Fruit fly (Drosophila melanogaster): ENCODE results near the gene CG7730.
A peak's percentile ranks its signal among the peaks of the same experiment; 100 is the strongest.

Gene CG7730

dm6 chr3L:16981114-16981648 lies 46.1 kb upstream of the CG7730 start (continued):
- TF ChIP-seq pzg (GFP tag; optimal IDR thresholded peaks at IDR 0.05) = no peak
- no peak for TF ChIP-seq Atf6 (GFP tag; IDR thresholded peaks at IDR 0.05)
- no peak for TF ChIP-seq chif (GFP tag; optimal IDR thresholded peaks at IDR 0.05)
- no peak for TF ChIP-seq CG11696 (GFP tag; IDR thresholded peaks at IDR 0.05)
- no peak for TF ChIP-seq br (optimal IDR thresholded peaks at IDR 0.05)
- no peak for TF ChIP-seq CG8281 (tag; optimal IDR thresholded peaks at IDR 0.05)
- no peak for TF ChIP-seq Hr78 (GFP tag; optimal IDR thresholded peaks at IDR 0.05)
- no peak for TF ChIP-seq CG10565 (GFP tag; optimal IDR thresholded peaks at IDR 0.05)
- TF ChIP-seq CG2678 (tag; optimal IDR thresholded peaks at IDR 0.05) = peak; percentile 4
- no peak for TF ChIP-seq dysf (GFP tag; IDR thresholded peaks at IDR 0.05)
- TF ChIP-seq ab (GFP tag; optimal IDR thresholded peaks at IDR 0.05) = no peak
- no peak for TF ChIP-seq CG9215 (GFP tag; IDR thresholded peaks at IDR 0.05)
- TF ChIP-seq Oli (tag; optimal IDR thresholded peaks at IDR 0.05) = no peak
- TF ChIP-seq CG12769 (tag; optimal IDR thresholded peaks at IDR 0.05) = peak; percentile 53
- no peak for TF ChIP-seq Gug (GFP tag; IDR thresholded peaks at IDR 0.05)
- no peak for TF ChIP-seq CG17385 (GFP tag; optimal IDR thresholded peaks at IDR 0.05)
- TF ChIP-seq Doc2 (GFP tag; IDR thresholded peaks at IDR 0.05) = no peak
- peak; percentile 16; the same call in 1 of the 2 replicates for TF ChIP-seq Bgb (GFP tag; IDR thresholded peaks at IDR 0.05; ENCODE audit: partially characterized antibody)
- TF ChIP-seq CG3281 (GFP tag; optimal IDR thresholded peaks at IDR 0.05) = no peak
- TF ChIP-seq peb (GFP tag; IDR thresholded peaks at IDR 0.05) = no peak
- no peak for TF ChIP-seq CG1647 (GFP tag; optimal IDR thresholded peaks at IDR 0.05)
- no peak for TF ChIP-seq D19A (tag; optimal IDR thresholded peaks at IDR 0.05)
- no peak for TF ChIP-seq CTCF (GFP tag; optimal IDR thresholded peaks at IDR 0.05)
- no peak for TF ChIP-seq bowl (GFP tag; IDR thresholded peaks at IDR 0.05)
- TF ChIP-seq TFAM (GFP tag; optimal IDR thresholded peaks at IDR 0.05) = no peak
- TF ChIP-seq NFAT (GFP tag; IDR thresholded peaks at IDR 0.05) = no peak
- TF ChIP-seq Jarid2 (GFP tag; optimal IDR thresholded peaks at IDR 0.05) = peak; percentile 28
- TF ChIP-seq pan (optimal IDR thresholded peaks at IDR 0.05) = no peak
- no peak for TF ChIP-seq pan (GFP tag; optimal IDR thresholded peaks at IDR 0.05 in 1 of 2, IDR thresholded peaks at IDR 0.05 in 1 of 2)
- TF ChIP-seq tgo (GFP tag; IDR thresholded peaks at IDR 0.05) = no peak
- no peak for TF ChIP-seq CG4404 (GFP tag; IDR thresholded peaks at IDR 0.05)
- no peak for TF ChIP-seq CG12659 (GFP tag; optimal IDR thresholded peaks at IDR 0.05)
- TF ChIP-seq CG14860 (GFP tag; IDR thresholded peaks at IDR 0.05; ENCODE audit: partially characterized antibody) = no peak
- TF ChIP-seq vvl (GFP tag; IDR thresholded peaks at IDR 0.05) = no peak
- TF ChIP-seq CG7271 (tag; optimal IDR thresholded peaks at IDR 0.05) = no peak

DNA sequence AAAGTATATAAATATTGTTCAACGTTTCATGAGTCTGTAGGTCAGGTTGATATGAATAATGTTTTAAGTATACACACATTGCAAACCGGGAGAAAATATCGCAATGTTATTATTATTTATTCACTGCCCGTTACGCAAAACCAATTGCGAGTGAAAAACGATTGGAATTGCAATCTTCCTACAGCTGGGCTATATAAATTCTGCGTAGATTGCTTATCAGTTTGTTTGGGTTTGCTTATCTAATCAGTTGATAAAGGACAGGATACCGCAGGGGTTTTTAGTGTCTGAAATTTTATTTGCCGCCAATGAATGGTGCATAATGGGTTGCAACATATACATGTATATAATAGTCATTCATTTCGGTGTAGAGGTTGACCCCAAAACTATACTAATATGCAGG lies 43.3 kb upstream of the CG7730 start:
- no peak for TF ChIP-seq her (GFP tag; optimal IDR thresholded peaks at IDR 0.05)
- TF ChIP-seq exex (tag; optimal IDR thresholded peaks at IDR 0.05) = peak; percentile 19
- TF ChIP-seq Usf (GFP tag; optimal IDR thresholded peaks at IDR 0.05) = no peak
- TF ChIP-seq CG6854 (GFP tag; optimal IDR thresholded peaks at IDR 0.05) = no peak
- TF ChIP-seq hkb (optimal IDR thresholded peaks at IDR 0.05) = no peak
- TF ChIP-seq hkb (GFP tag; IDR thresholded peaks at IDR 0.05) = no peak
- no peak for TF ChIP-seq CG2116 (GFP tag; optimal IDR thresholded peaks at IDR 0.05)
- TF ChIP-seq Dll (GFP tag; IDR thresholded peaks at IDR 0.05; ENCODE audit: partially characterized antibody) = no peak
- no peak for TF ChIP-seq CG10543 (GFP tag; optimal IDR thresholded peaks at IDR 0.05)
- no peak for TF ChIP-seq Atf3 (GFP tag; optimal IDR thresholded peaks at IDR 0.05)
- no peak for TF ChIP-seq sob (GFP tag; IDR thresholded peaks at IDR 0.05)
- TF ChIP-seq so (GFP tag; IDR thresholded peaks at IDR 0.05) = no peak
- TF ChIP-seq ranshi (GFP tag; IDR thresholded peaks at IDR 0.05) = no peak
- no peak for TF ChIP-seq CG7372 (GFP tag; IDR thresholded peaks at IDR 0.05)
- no peak for TF ChIP-seq CG6175 (GFP tag; IDR thresholded peaks at IDR 0.05)
- TF ChIP-seq sd (tag; optimal IDR thresholded peaks at IDR 0.05) = peak; percentile 55
- TF ChIP-seq Asciz (GFP tag; optimal IDR thresholded peaks at IDR 0.05) = no peak
- TF ChIP-seq lola (GFP tag; optimal IDR thresholded peaks at IDR 0.05) = no peak
- TF ChIP-seq Optix (GFP tag; IDR thresholded peaks at IDR 0.05) = no peak
- no peak for TF ChIP-seq Lim3 (GFP tag; IDR thresholded peaks at IDR 0.05)
